Worm (Caenorhabditis elegans) whole organism, L1 larva: ENCODE data around the gene cuc-1.

Source experiments
- C04F5.9 ChIP-seq: sonication (generic microtip); optimal IDR thresholded peaks from 2 replicates; lab custom pipeline; 2016; ENCODE audit warnings: missing genetic modification characterization, missing compliant biosample characterization
- C16A3.4 ChIP-seq: fragments of 150-350 bp; optimal IDR thresholded peaks from 2 replicates; lab custom pipeline; 2014; ENCODE audit warnings: missing biosample characterization, missing genetic modification characterization
- C34B4.2 ChIP-seq: sonication (generic microtip); optimal IDR thresholded peaks from 2 replicates; lab custom pipeline; 2017; ENCODE audit warnings: mild to moderate bottlenecking, missing genetic modification characterization, missing compliant biosample characterization
- Y116A8C.19 ChIP-seq: sonication (generic microtip); optimal IDR thresholded peaks from 2 replicates; lab custom pipeline; 2016; ENCODE audit warnings: missing compliant biosample characterization, missing genetic modification characterization, borderline replicate concordance
- alr-1 ChIP-seq: fragments of 200-800 bp; sonication (Bioruptor generic); optimal IDR thresholded peaks from 2 replicates; lab custom pipeline; 2018; ENCODE audit warnings: borderline replicate concordance, mild to moderate bottlenecking, missing genetic modification characterization, missing compliant biosample characterization
- aly-2 ChIP-seq: fragments of 150-350 bp; optimal IDR thresholded peaks from 2 replicates; lab custom pipeline; 2014; ENCODE audit warnings: missing biosample characterization, missing genetic modification characterization
- ceh-63 ChIP-seq: fragments of 200-800 bp; sonication (Bioruptor generic); optimal IDR thresholded peaks from 2 replicates; lab custom pipeline; 2018; ENCODE audit warnings: mild to moderate bottlenecking, missing genetic modification characterization, missing compliant biosample characterization
- ceh-8 ChIP-seq: fragments of 200-800 bp; sonication (Bioruptor generic); optimal IDR thresholded peaks from 2 replicates; lab custom pipeline; 2018; ENCODE audit warnings: mild to moderate bottlenecking, missing genetic modification characterization, moderate library complexity, missing compliant biosample characterization
- ceh-88 ChIP-seq: fragments of 200-800 bp; sonication (Bioruptor generic); IDR thresholded peaks from 2 replicates; pipeline ENCODE4 v1.3.6; 2022; ENCODE audit warnings: missing genetic modification characterization, missing compliant biosample characterization
- ceh-90 ChIP-seq: sonication (generic microtip); optimal IDR thresholded peaks from 2 replicates; lab custom pipeline; 2016; ENCODE audit warnings: missing genetic modification characterization, missing compliant biosample characterization
- dsc-1 ChIP-seq: sonication (generic microtip); optimal IDR thresholded peaks from 2 replicates; lab custom pipeline; 2016; ENCODE audit warnings: mild to moderate bottlenecking, missing genetic modification characterization, missing compliant biosample characterization
- efl-1 ChIP-seq, 4 experiments: fragments of 150-350 bp; optimal IDR thresholded peaks in 3 of 4; peaks in 1 of 4; 1 replicate in 1 of 4; 2 replicates in 3 of 4; lab custom pipeline; 2014; ENCODE audit warnings: missing biosample characterization in 2 of 4, missing genetic modification characterization in 2 of 4, missing genetic modification reagents in 2 of 4
- egl-13 ChIP-seq: sonication (generic microtip); optimal IDR thresholded peaks from 2 replicates; lab custom pipeline; 2016; ENCODE audit warnings: missing genotype, missing genetic modification reagents, missing genetic modification characterization, missing compliant biosample characterization
- elt-2 ChIP-seq: sonication (generic microtip); optimal IDR thresholded peaks from 2 replicates; lab custom pipeline; 2016; ENCODE audit warnings: missing genetic modification characterization, mild to moderate bottlenecking, inconsistent platforms, missing compliant biosample characterization, missing genetic modification reagents
- elt-3 ChIP-seq, 6 experiments: fragments of 150-350 bp in 1 of 6; sonication (generic microtip); optimal IDR thresholded peaks; 2 replicates each; lab custom pipeline; 2017 to 2018; ENCODE audit warnings: missing biosample characterization in 6 of 6, missing genetic modification characterization in 6 of 6, inconsistent platforms in 1 of 6
- fkh-10 ChIP-seq: sonication (generic microtip); optimal IDR thresholded peaks from 2 replicates; lab custom pipeline; 2017; ENCODE audit warnings: missing biosample characterization, missing genetic modification reagents, missing genetic modification characterization
- fkh-4 ChIP-seq: sonication (generic microtip); optimal IDR thresholded peaks from 2 replicates; lab custom pipeline; 2016; ENCODE audit warnings: missing compliant biosample characterization, missing genetic modification characterization, borderline replicate concordance
- fkh-8 ChIP-seq: sonication (generic microtip); optimal IDR thresholded peaks from 2 replicates; lab custom pipeline; 2016; ENCODE audit warnings: mild to moderate bottlenecking, missing genetic modification characterization, missing compliant biosample characterization
- fos-1 ChIP-seq: fragments of 150-350 bp; optimal IDR thresholded peaks from 2 replicates; lab custom pipeline; 2014; ENCODE audit warnings: missing biosample characterization, missing genetic modification characterization
- grh-1 ChIP-seq: fragments of 200-800 bp; sonication (Bioruptor generic); IDR thresholded peaks from 2 replicates; pipeline ENCODE4 v1.3.6; 2022; ENCODE audit warnings: missing genetic modification reagents, missing genetic modification characterization, missing compliant biosample characterization
- irx-1 ChIP-seq: sonication (generic microtip); optimal IDR thresholded peaks from 2 replicates; lab custom pipeline; 2016; ENCODE audit warnings: missing genetic modification characterization, missing compliant biosample characterization
- jun-1 ChIP-seq: fragments of 150-350 bp; optimal IDR thresholded peaks from 2 replicates; lab custom pipeline; 2014; ENCODE audit warnings: missing biosample characterization, missing genetic modification reagents, missing genetic modification characterization
- lin-14 ChIP-seq: fragments of 200-800 bp; sonication (Bioruptor generic); optimal IDR thresholded peaks from 2 replicates; lab custom pipeline; 2018; ENCODE audit warnings: mild to moderate bottlenecking, missing genetic modification characterization, moderate library complexity, missing compliant biosample characterization
- lin-15B ChIP-seq: fragments of 150-350 bp; sonication (generic microtip); optimal IDR thresholded peaks from 3 replicates; lab custom pipeline; 2014; ENCODE audit warnings: missing biosample characterization, missing genetic modification characterization
- lin-35 ChIP-seq, 2 experiments: fragments of 150-350 bp; optimal IDR thresholded peaks; 2 replicates each; lab custom pipeline; 2014; ENCODE audit warnings: missing biosample characterization in 2 of 2, missing genetic modification characterization in 2 of 2, missing genetic modification reagents in 2 of 2
- lin-39 ChIP-seq: fragments of 150-350 bp; optimal IDR thresholded peaks from 2 replicates; lab custom pipeline; 2014; ENCODE audit warnings: missing biosample characterization, missing genetic modification reagents, missing genetic modification characterization
- lir-3 ChIP-seq: sonication (generic microtip); optimal IDR thresholded peaks from 2 replicates; lab custom pipeline; 2016; ENCODE audit warnings: mild to moderate bottlenecking, missing genetic modification characterization, moderate library complexity, missing compliant biosample characterization; ENCODE audit not compliant: poor library complexity
- mdl-1 ChIP-seq, 2 experiments: fragments of 150-350 bp; optimal IDR thresholded peaks; 2 replicates each; lab custom pipeline; 2014 to 2017; ENCODE audit warnings: missing biosample characterization in 2 of 2, missing genetic modification characterization in 2 of 2, inconsistent platforms in 1 of 2
- mef-2 ChIP-seq: fragments of 150-350 bp; optimal IDR thresholded peaks from 2 replicates; lab custom pipeline; 2014; ENCODE audit warnings: missing biosample characterization, missing genetic modification characterization
- mep-1 ChIP-seq: fragments of 150-350 bp; optimal IDR thresholded peaks from 2 replicates; lab custom pipeline; 2014; ENCODE audit warnings: missing biosample characterization, missing genetic modification characterization
- nhr-11 ChIP-seq: fragments of 150-350 bp; optimal IDR thresholded peaks from 2 replicates; lab custom pipeline; 2014; ENCODE audit warnings: missing biosample characterization, missing genetic modification characterization
- nhr-20 ChIP-seq: sonication (generic microtip); optimal IDR thresholded peaks from 2 replicates; lab custom pipeline; 2016; ENCODE audit warnings: mild to moderate bottlenecking, missing genetic modification characterization, missing compliant biosample characterization
- nhr-237 ChIP-seq: fragments of 150-350 bp; optimal IDR thresholded peaks from 2 replicates; lab custom pipeline; 2014; ENCODE audit warnings: missing biosample characterization, missing genetic modification characterization
- nhr-28 ChIP-seq: fragments of 150-350 bp; optimal IDR thresholded peaks from 2 replicates; lab custom pipeline; 2014; ENCODE audit warnings: missing biosample characterization, missing genetic modification characterization
- nhr-47 ChIP-seq: sonication (generic microtip); optimal IDR thresholded peaks from 2 replicates; lab custom pipeline; 2016; ENCODE audit warnings: mild to moderate bottlenecking, missing genetic modification characterization, moderate library complexity, missing compliant biosample characterization
- nhr-71 ChIP-seq: sonication (generic microtip); optimal IDR thresholded peaks from 2 replicates; lab custom pipeline; 2016; ENCODE audit warnings: mild to moderate bottlenecking, missing genetic modification characterization, moderate library complexity, missing compliant biosample characterization
- nhr-76 ChIP-seq: sonication (generic microtip); optimal IDR thresholded peaks from 2 replicates; lab custom pipeline; 2017; ENCODE audit warnings: missing biosample characterization, missing genetic modification characterization
- nhr-77 ChIP-seq: fragments of 150-350 bp; optimal IDR thresholded peaks from 2 replicates; lab custom pipeline; 2014; ENCODE audit warnings: missing biosample characterization, missing genetic modification characterization
- nhr-85 ChIP-seq: sonication (generic microtip); peaks from one replicate; lab custom pipeline; 2016; ENCODE audit warnings: missing genetic modification characterization, inconsistent platforms, missing compliant biosample characterization
- nhr-90 ChIP-seq: sonication (generic microtip); optimal IDR thresholded peaks from 2 replicates; lab custom pipeline; 2016; ENCODE audit warnings: mild to moderate bottlenecking, missing genetic modification characterization, missing compliant biosample characterization; ENCODE audit not compliant: poor library complexity
- pag-3 ChIP-seq: sonication (generic microtip); optimal IDR thresholded peaks from 2 replicates; lab custom pipeline; 2017; ENCODE audit warnings: missing genetic modification characterization, mild to moderate bottlenecking, missing compliant biosample characterization, antibody characterized with exemption, borderline replicate concordance; ENCODE audit not compliant: insufficient read depth
- pax-3 ChIP-seq: fragments of 200-800 bp; sonication (Bioruptor generic); optimal IDR thresholded peaks from 2 replicates; lab custom pipeline; 2018; ENCODE audit warnings: mild to moderate bottlenecking, missing genetic modification characterization, moderate library complexity, missing compliant biosample characterization
- pqm-1 ChIP-seq: sonication (generic microtip); optimal IDR thresholded peaks from 3 replicates; lab custom pipeline; 2017; ENCODE audit warnings: missing biosample characterization, missing genetic modification characterization
- skn-1 ChIP-seq: fragments of 150-350 bp; optimal IDR thresholded peaks from 2 replicates; lab custom pipeline; 2014; ENCODE audit warnings: missing biosample characterization, missing genetic modification characterization
- snpc-4 ChIP-seq: fragments of 150-350 bp; optimal IDR thresholded peaks from 2 replicates; lab custom pipeline; 2014; ENCODE audit warnings: missing biosample characterization, missing genetic modification characterization
- snu-23 ChIP-seq: sonication (generic microtip); optimal IDR thresholded peaks from 2 replicates; lab custom pipeline; 2016; ENCODE audit warnings: missing genetic modification characterization, missing compliant biosample characterization
- tbx-2 ChIP-seq: sonication (generic microtip); optimal IDR thresholded peaks from 2 replicates; lab custom pipeline; 2016; ENCODE audit warnings: missing genetic modification characterization, missing compliant biosample characterization
- unc-30 ChIP-seq: sonication (generic microtip); optimal IDR thresholded peaks from 2 replicates; lab custom pipeline; 2017; ENCODE audit warnings: missing biosample characterization, missing genetic modification characterization
- vab-15 ChIP-seq: sonication (generic microtip); optimal IDR thresholded peaks from 2 replicates; lab custom pipeline; 2017; ENCODE audit warnings: missing genotype, mild to moderate bottlenecking, missing genetic modification characterization, missing compliant biosample characterization
- zag-1 ChIP-seq: fragments of 150-350 bp; optimal IDR thresholded peaks from 2 replicates; lab custom pipeline; 2014; ENCODE audit warnings: missing biosample characterization, missing genetic modification characterization
- ztf-4 ChIP-seq: fragments of 150-350 bp; optimal IDR thresholded peaks from 2 replicates; lab custom pipeline; 2014; ENCODE audit warnings: missing biosample characterization, missing genetic modification characterization

cuc-1 gene

DNA sequence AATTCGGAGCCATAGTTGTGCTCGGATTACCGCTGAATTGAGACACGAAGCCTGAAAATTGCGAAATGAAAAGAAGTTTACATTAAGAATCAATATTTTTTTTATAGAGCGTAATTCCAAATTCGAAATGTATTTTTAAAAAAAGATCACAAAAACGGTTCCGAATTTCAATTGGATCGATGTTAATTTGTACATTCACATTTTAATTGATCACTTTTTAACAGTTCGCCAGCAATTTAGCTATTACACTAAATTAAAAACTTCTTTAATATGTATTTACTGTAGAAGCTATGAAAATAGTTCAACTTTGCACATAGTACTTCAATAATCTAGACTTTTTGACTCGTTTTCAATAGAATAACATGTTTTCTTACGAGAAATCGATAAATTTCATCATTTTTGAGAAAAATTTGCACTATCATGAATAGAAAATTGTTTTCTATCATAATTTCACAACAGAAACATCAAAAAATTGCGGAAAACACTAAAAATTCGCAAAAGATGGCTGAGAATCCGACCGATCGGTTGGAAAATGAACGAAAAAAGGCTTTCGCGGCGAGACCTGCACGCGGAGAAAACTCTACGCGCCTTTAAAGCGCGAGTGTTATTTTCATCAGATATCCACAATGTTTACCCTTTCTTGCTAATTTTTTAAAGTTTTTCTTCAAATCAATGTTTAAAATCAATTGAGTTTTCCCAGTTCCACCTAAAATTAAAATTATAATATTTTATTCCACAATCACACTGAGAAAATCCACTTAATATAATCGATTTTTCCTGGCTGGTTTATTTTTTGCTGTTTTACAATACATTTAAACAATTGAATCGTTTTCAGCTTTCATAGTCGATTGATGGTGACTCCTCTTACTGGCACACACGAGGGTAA lies 32.0 kb downstream of the cuc-1 start, which contains the start of the genes egl-45 and kcmf-1 (continued):
- no peak for TF ChIP-seq C34B4.2 (tag; lab: Kevin White, UChicago)
- TF ChIP-seq C16A3.4 (tag; lab: Kevin White, UChicago) = peak; percentile 28
- TF ChIP-seq mep-1 (tag; lab: Kevin White, UChicago) = no peak
- no peak for TF ChIP-seq egl-13
- TF ChIP-seq dsc-1 = no peak
- TF ChIP-seq ceh-8 (GFP tag; lab: Kevin White, UChicago) = no peak
- no peak for TF ChIP-seq fkh-10 (GFP tag; lab: Kevin White, UChicago)
- no peak for TF ChIP-seq nhr-71 (tag; lab: Kevin White, UChicago)
- TF ChIP-seq snu-23 = peak; percentile 24
- no peak for TF ChIP-seq snpc-4 (tag; lab: Kevin White, UChicago)
- TF ChIP-seq lin-39 (tag; lab: Kevin White, UChicago) = no peak
- TF ChIP-seq ceh-90 (tag; lab: Kevin White, UChicago) = no peak
- TF ChIP-seq lin-15B (tag; lab: Kevin White, UChicago) = no peak
- peak; percentile 4 for TF ChIP-seq skn-1 (tag; lab: Kevin White, UChicago)
- TF ChIP-seq unc-30 (tag; lab: Kevin White, UChicago) = no peak
- no peak for TF ChIP-seq mef-2 (tag; lab: Kevin White, UChicago)
- no peak for TF ChIP-seq pqm-1
- TF ChIP-seq lin-35 (GFP tag; optimal IDR thresholded peaks at IDR 0.05; lab: Kevin White, UChicago) = peak; percentile 28 to 60
- no peak for TF ChIP-seq ztf-4 (tag; lab: Kevin White, UChicago)
- TF ChIP-seq nhr-90 (tag; lab: Kevin White, UChicago) = no peak
- no peak for TF ChIP-seq mdl-1 (tag; optimal IDR thresholded peaks at IDR 0.05; lab: Kevin White, UChicago)
- TF ChIP-seq alr-1 (tag; lab: Kevin White, UChicago) = no peak
- no peak for TF ChIP-seq nhr-76 (tag; lab: Kevin White, UChicago)
- no peak for TF ChIP-seq elt-2 (tag; lab: Kevin White, UChicago)
- TF ChIP-seq jun-1 (tag; lab: Kevin White, UChicago) = no peak
- TF ChIP-seq fos-1 = no peak
- TF ChIP-seq fkh-4 (tag; lab: Kevin White, UChicago) = no peak
- no peak for TF ChIP-seq nhr-11
- no peak for TF ChIP-seq nhr-85 (tag; lab: Kevin White, UChicago)
- TF ChIP-seq fkh-8 = no peak
- TF ChIP-seq Y116A8C.19 (tag; lab: Kevin White, UChicago) = no peak
- TF ChIP-seq efl-1 (optimal IDR thresholded peaks at IDR 0.05; lab: Kevin White, UChicago) = peak; percentile 54 to 59
- peak; percentile 39 to 73 for TF ChIP-seq efl-1 (GFP tag; optimal IDR thresholded peaks at IDR 0.05 in 1 of 2; lab: Kevin White, UChicago)
- TF ChIP-seq nhr-47 = no peak
- TF ChIP-seq tbx-2 (tag; lab: Kevin White, UChicago) = no peak
- no peak for TF ChIP-seq ceh-88
- TF ChIP-seq irx-1 (tag; lab: Kevin White, UChicago) = no peak
- TF ChIP-seq vab-15 = no peak
- no peak for TF ChIP-seq lin-14
- no peak for TF ChIP-seq ceh-63 (GFP tag; lab: Kevin White, UChicago)
- no peak for TF ChIP-seq nhr-237 (tag; lab: Kevin White, UChicago)
- no peak for TF ChIP-seq nhr-77 (tag; lab: Kevin White, UChicago)
- no peak for TF ChIP-seq grh-1 (GFP tag; lab: Robert Waterston, UW)
- no peak for TF ChIP-seq pag-3 (tag; lab: Kevin White, UChicago)
- TF ChIP-seq zag-1 (tag; lab: Kevin White, UChicago) = no peak
- no peak for TF ChIP-seq nhr-20 (tag; lab: Kevin White, UChicago)
- TF ChIP-seq pax-3 (tag; lab: Kevin White, UChicago) = no peak
- no peak for TF ChIP-seq nhr-28
- TF ChIP-seq aly-2 (tag; lab: Kevin White, UChicago) = no peak
- no peak for TF ChIP-seq lir-3
- peak in 1 of 6 experiments; percentile 17 for TF ChIP-seq elt-3 (tag; optimal IDR thresholded peaks at IDR 0.05; lab: Kevin White, UChicago)
- no peak for TF ChIP-seq C04F5.9 (tag; lab: Kevin White, UChicago)
